Fruit fly (Drosophila melanogaster) whole organism, embryonic: ENCODE data around the gene Kdm3.

Experiments used
- Bgb ChIP-seq: fragments of 200-800 bp; sonication (Bioruptor generic); IDR thresholded peaks from 2 replicates; pipeline ENCODE4 v1.3.6; 2022; ENCODE audit warnings: missing biosample characterization, missing genetic modification characterization; ENCODE audit not compliant: partially characterized antibody
- CG17829 ChIP-seq: fragments of 200-800 bp; optimal IDR thresholded peaks from 2 replicates; lab custom pipeline; 2019; ENCODE audit warnings: missing biosample characterization, mild to moderate bottlenecking, missing genetic modification characterization, moderate library complexity
- Gug ChIP-seq: fragments of 200-800 bp; sonication (Bioruptor generic); IDR thresholded peaks from 4 replicates; pipeline ENCODE4 v1.3.6; 2022; ENCODE audit warnings: missing biosample characterization, missing genetic modification characterization
- YL-1 ChIP-seq: fragments of 200-800 bp; sonication (Bioruptor generic); optimal IDR thresholded peaks from 3 replicates; lab custom pipeline; 2017; ENCODE audit warnings: missing biosample characterization, mild to moderate bottlenecking, missing genetic modification characterization
- scrt ChIP-seq: fragments of 200-800 bp; sonication (Bioruptor generic); optimal IDR thresholded peaks from 2 replicates; lab custom pipeline; 2018; ENCODE audit warnings: missing biosample characterization, mild to moderate bottlenecking, missing genetic modification characterization, moderate library complexity
- usp ChIP-seq: fragments of >200 bp; optimal IDR thresholded peaks from 2 replicates; lab custom pipeline; 2017; ENCODE audit warnings: missing biosample characterization, missing genetic modification characterization
- zen ChIP-seq: fragments of 200-800 bp; sonication (Bioruptor generic); optimal IDR thresholded peaks from 3 replicates; lab custom pipeline; 2018; ENCODE audit warnings: missing biosample characterization, mild to moderate bottlenecking, missing genetic modification characterization, moderate library complexity

dm6 chr3R:9502416-9502763 is 13.4 kb upstream of the Kdm3 start, which contains the start of gene RhoL:
- TF ChIP-seq CG17829 (tag; lab: Kevin White, UChicago) (no peak), usp (GFP tag; lab: Kevin White, UChicago) (no peak), Bgb (GFP tag; lab: Robert Waterston, UW) (peak; percentile 59; the same call in 1 of the 2 replicates), YL-1 (GFP tag; lab: Kevin White, UChicago) (no peak), scrt (GFP tag; lab: Kevin White, UChicago) (no peak), Gug (GFP tag; lab: Robert Waterston, UW) (no peak), zen (tag; lab: Kevin White, UChicago) (no peak)
